Fruit fly (Drosophila melanogaster) whole organism, embryonic: ENCODE measurements around the gene CG17839.

Source experiments
- Antp ChIP-seq: fragments of 200-800 bp; sonication (Bioruptor generic); optimal IDR thresholded peaks from 3 replicates; lab custom pipeline; 2016; ENCODE audit warnings: missing biosample characterization, missing genetic modification characterization
- CG10209 ChIP-seq: fragments of 200-800 bp; sonication (Bioruptor generic); optimal IDR thresholded peaks from 3 replicates; lab custom pipeline; 2017; ENCODE audit warnings: missing biosample characterization, mild to moderate bottlenecking, missing genetic modification characterization, missing genetic modification reagents
- CG10366 ChIP-seq: fragments of 200-800 bp; sonication (Bioruptor generic); IDR thresholded peaks from 2 replicates; pipeline ENCODE4 v1.3.6; 2022; ENCODE audit warnings: missing biosample characterization, missing genetic modification characterization
- CG12659 ChIP-seq: fragments of 200-800 bp; sonication (Bioruptor generic); optimal IDR thresholded peaks from 3 replicates; lab custom pipeline; 2017; ENCODE audit warnings: mild to moderate bottlenecking, missing biosample characterization, missing genetic modification reagents, missing genetic modification characterization
- CG13424 ChIP-seq: fragments of 200-800 bp; sonication (Bioruptor generic); optimal IDR thresholded peaks from 2 replicates; lab custom pipeline; 2019; ENCODE audit warnings: missing biosample characterization, mild to moderate bottlenecking, missing genetic modification characterization, moderate library complexity
- CG13624 ChIP-seq: fragments of 200-800 bp; sonication (Bioruptor generic); optimal IDR thresholded peaks from 2 replicates; lab custom pipeline; 2016; ENCODE audit warnings: missing biosample characterization, missing genetic modification characterization
- CG15479 ChIP-seq: fragments of 200-800 bp; sonication (Bioruptor generic); optimal IDR thresholded peaks from 3 replicates; lab custom pipeline; 2019; ENCODE audit warnings: missing biosample characterization, mild to moderate bottlenecking, missing genetic modification characterization, moderate library complexity
- CG16813 ChIP-seq: fragments of 200-800 bp; sonication (Bioruptor generic); IDR thresholded peaks from 3 replicates; pipeline ENCODE4 v1.3.6; 2022; ENCODE audit warnings: missing biosample characterization, missing genetic modification characterization; ENCODE audit not compliant: partially characterized antibody
- CG16815 ChIP-seq: fragments of 200-800 bp; sonication (Bioruptor generic); optimal IDR thresholded peaks from 3 replicates; lab custom pipeline; 2017; ENCODE audit warnings: missing biosample characterization, mild to moderate bottlenecking, missing genetic modification characterization
- CG17186 ChIP-seq: fragments of 200-800 bp; sonication (Bioruptor generic); optimal IDR thresholded peaks from 3 replicates; lab custom pipeline; 2017; ENCODE audit warnings: missing biosample characterization, missing genetic modification reagents, missing genetic modification characterization
- CG17361 ChIP-seq: fragments of 200-800 bp; sonication (Bioruptor generic); IDR thresholded peaks from 3 replicates; pipeline ENCODE4 v1.3.6; 2022; ENCODE audit warnings: missing biosample characterization, missing genetic modification characterization
- CG17385 ChIP-seq: fragments of 200-800 bp; sonication (Bioruptor generic); optimal IDR thresholded peaks from 3 replicates; lab custom pipeline; 2018; ENCODE audit warnings: missing biosample characterization, mild to moderate bottlenecking, missing genetic modification characterization
- CG34376 ChIP-seq: fragments of 200-800 bp; sonication (Bioruptor generic); optimal IDR thresholded peaks from 2 replicates; lab custom pipeline; 2018; ENCODE audit warnings: missing biosample characterization, mild to moderate bottlenecking, missing genetic modification characterization
- CG4282 ChIP-seq: fragments of 200-800 bp; sonication (Bioruptor generic); optimal IDR thresholded peaks from 2 replicates; lab custom pipeline; 2016; ENCODE audit warnings: missing biosample characterization, missing genetic modification characterization
- CG4328 ChIP-seq: fragments of 200-800 bp; sonication (Bioruptor generic); optimal IDR thresholded peaks from 3 replicates; lab custom pipeline; 2017; ENCODE audit warnings: missing biosample characterization, missing genetic modification reagents, missing genetic modification characterization
- CG6272 ChIP-seq: fragments of 200-800 bp; sonication (Bioruptor generic); IDR thresholded peaks from 2 replicates; pipeline ENCODE4 v1.3.6; 2022; ENCODE audit warnings: missing biosample characterization, missing genetic modification characterization
- CG7357 ChIP-seq: fragments of 200-800 bp; sonication (Bioruptor generic); IDR thresholded peaks from 3 replicates; pipeline ENCODE4 v1.3.6; 2022; ENCODE audit warnings: missing biosample characterization, missing genetic modification characterization
- CG7745 ChIP-seq: fragments of 200-800 bp; sonication (Bioruptor generic); optimal IDR thresholded peaks from 2 replicates; lab custom pipeline; 2018; ENCODE audit warnings: missing biosample characterization, mild to moderate bottlenecking, missing genetic modification characterization, moderate library complexity
- CG8944 ChIP-seq: fragments of 200-800 bp; sonication (Bioruptor generic); optimal IDR thresholded peaks from 3 replicates; lab custom pipeline; 2016; ENCODE audit warnings: missing biosample characterization, missing genetic modification characterization
- CkIIα-i1 ChIP-seq: fragments of 200-800 bp; sonication (Bioruptor generic); IDR thresholded peaks from 2 replicates; pipeline ENCODE4 v1.3.6; 2022; ENCODE audit warnings: missing biosample characterization, missing genetic modification characterization
- D ChIP-seq, 2 experiments: fragments of 200-800 bp in 1 of 2; fragments of >200 bp in 1 of 2; sonication (Bioruptor generic) in 1 of 2; optimal IDR thresholded peaks; 2 replicates in 1 of 2; 3 replicates in 1 of 2; lab custom pipeline; 2017; ENCODE audit warnings: mild to moderate bottlenecking in 1 of 2, missing biosample characterization in 1 of 2, missing genetic modification characterization in 1 of 2, missing genetic modification reagents in 1 of 2
- D19B ChIP-seq: fragments of 200-800 bp; sonication (Bioruptor generic); optimal IDR thresholded peaks from 2 replicates; lab custom pipeline; 2017; ENCODE audit warnings: missing biosample characterization, mild to moderate bottlenecking, missing genetic modification characterization
- Dad ChIP-seq: fragments of 200-800 bp; sonication (Bioruptor generic); optimal IDR thresholded peaks from 3 replicates; lab custom pipeline; 2016; ENCODE audit warnings: missing biosample characterization, missing genetic modification characterization
- GATAe ChIP-seq: fragments of 200-800 bp; sonication (Bioruptor generic); conservative IDR thresholded peaks from 2 replicates; pipeline ENCODE4 v1.3.6; 2022; ENCODE audit warnings: missing biosample characterization, missing genetic modification characterization
- HLH3B ChIP-seq: fragments of 200-800 bp; sonication (Bioruptor generic); IDR thresholded peaks from 2 replicates; pipeline ENCODE4 v1.3.6; 2022; ENCODE audit warnings: missing biosample characterization, missing genetic modification characterization
- Hmx ChIP-seq: fragments of 200-800 bp; sonication (Bioruptor generic); optimal IDR thresholded peaks from 2 replicates; lab custom pipeline; 2016; ENCODE audit warnings: missing biosample characterization, missing genetic modification characterization
- Hr78 ChIP-seq, 2 experiments: fragments of 200-800 bp in 1 of 2; fragments of >200 bp in 1 of 2; sonication (Bioruptor generic) in 1 of 2; optimal IDR thresholded peaks; 2 replicates each; lab custom pipeline; 2017 to 2019; ENCODE audit warnings: missing biosample characterization in 2 of 2, missing genetic modification characterization in 2 of 2, mild to moderate bottlenecking in 1 of 2, moderate library complexity in 1 of 2
- Ptx1 ChIP-seq: fragments of 200-800 bp; sonication (Bioruptor generic); IDR thresholded peaks from 2 replicates; pipeline ENCODE4 v1.3.6; 2022; ENCODE audit warnings: missing biosample characterization, missing genetic modification characterization
- Xrp1 ChIP-seq: fragments of 200-800 bp; sonication (Bioruptor generic); IDR thresholded peaks from 2 replicates; pipeline ENCODE4 v1.3.6; 2022; ENCODE audit warnings: missing biosample characterization, missing genetic modification characterization
- ash1 ChIP-seq: fragments of 200-800 bp; sonication (Bioruptor generic); optimal IDR thresholded peaks from 2 replicates; lab custom pipeline; 2018; ENCODE audit warnings: missing biosample characterization, mild to moderate bottlenecking, missing genetic modification characterization
- bsh ChIP-seq, 2 experiments: fragments of 200-800 bp; sonication (Bioruptor generic); optimal IDR thresholded peaks; 2 replicates each; lab custom pipeline; 2017 to 2018; ENCODE audit warnings: mild to moderate bottlenecking in 2 of 2, missing biosample characterization in 2 of 2, missing genetic modification characterization in 2 of 2, moderate library complexity in 1 of 2
- caup ChIP-seq: fragments of 200-800 bp; sonication (Bioruptor generic); optimal IDR thresholded peaks from 3 replicates; lab custom pipeline; 2017; ENCODE audit warnings: missing biosample characterization, mild to moderate bottlenecking, missing genetic modification characterization, moderate library complexity; ENCODE audit not compliant: severe bottlenecking
- cg ChIP-seq: fragments of 200-800 bp; sonication (Bioruptor generic); optimal IDR thresholded peaks from 3 replicates; lab custom pipeline; 2019; ENCODE audit warnings: missing biosample characterization, mild to moderate bottlenecking, missing genetic modification characterization, moderate library complexity
- croc ChIP-seq: fragments of 200-800 bp; sonication (Bioruptor generic); conservative IDR thresholded peaks from 3 replicates; pipeline ENCODE4 v1.3.6; 2022; ENCODE audit warnings: missing biosample characterization, missing genetic modification characterization
- da ChIP-seq: fragments of 200-800 bp; sonication (Bioruptor generic); optimal IDR thresholded peaks from 2 replicates; lab custom pipeline; 2016; ENCODE audit warnings: missing biosample characterization, missing genetic modification characterization
- dati ChIP-seq: fragments of 200-800 bp; sonication (Bioruptor generic); IDR thresholded peaks from 2 replicates; pipeline ENCODE4 v1.3.6; 2022; ENCODE audit warnings: missing biosample characterization, missing genetic modification characterization
- gfzf ChIP-seq: fragments of 200-800 bp; sonication (Bioruptor generic); optimal IDR thresholded peaks from 2 replicates; lab custom pipeline; 2016; ENCODE audit warnings: missing biosample characterization, mild to moderate bottlenecking, missing genetic modification characterization, moderate library complexity
- grau ChIP-seq: fragments of 200-800 bp; optimal IDR thresholded peaks from 3 replicates; lab custom pipeline; 2019; ENCODE audit warnings: missing biosample characterization, mild to moderate bottlenecking, missing genetic modification characterization, moderate library complexity
- insv ChIP-seq, 2 experiments: fragments of 200-800 bp; sonication (Bioruptor generic); optimal IDR thresholded peaks; 3 replicates each; lab custom pipeline; 2016 to 2018; ENCODE audit warnings: missing biosample characterization in 2 of 2, missing genetic modification characterization in 2 of 2
- oc ChIP-seq: fragments of 200-800 bp; sonication (Bioruptor generic); optimal IDR thresholded peaks from 2 replicates; lab custom pipeline; 2018; ENCODE audit warnings: missing biosample characterization, mild to moderate bottlenecking, missing genetic modification characterization, moderate library complexity
- row ChIP-seq: fragments of 200-800 bp; sonication (Bioruptor generic); IDR thresholded peaks from 3 replicates; pipeline ENCODE4 v1.3.6; 2022; ENCODE audit warnings: missing biosample characterization, missing genetic modification characterization
- seq ChIP-seq: fragments of 200-800 bp; sonication (Bioruptor generic); IDR thresholded peaks from 2 replicates; pipeline ENCODE4 v1.3.6; 2022; ENCODE audit warnings: missing biosample characterization, missing genetic modification characterization
- sna ChIP-seq: fragments of 200-800 bp; sonication (Bioruptor generic); IDR thresholded peaks from 2 replicates; pipeline ENCODE4 v1.3.6; 2022; ENCODE audit warnings: missing biosample characterization, missing genetic modification characterization; ENCODE audit not compliant: partially characterized antibody
- tin ChIP-seq: fragments of 200-800 bp; sonication (Bioruptor generic); optimal IDR thresholded peaks from 3 replicates; lab custom pipeline; 2016; ENCODE audit warnings: missing biosample characterization, missing genetic modification characterization
- tll ChIP-seq, 2 experiments: fragments of 200-800 bp in 1 of 2; fragments of >200 bp in 1 of 2; sonication (Bioruptor generic) in 1 of 2; optimal IDR thresholded peaks; 2 replicates each; lab custom pipeline; 2017 to 2019; ENCODE audit warnings: missing biosample characterization in 2 of 2, missing genetic modification characterization in 2 of 2, mild to moderate bottlenecking in 1 of 2, moderate library complexity in 1 of 2
- toy ChIP-seq: fragments of 200-800 bp; sonication (Bioruptor generic); IDR thresholded peaks from 2 replicates; pipeline ENCODE4 v1.3.6; 2022; ENCODE audit warnings: missing biosample characterization, missing genetic modification characterization
- unpg ChIP-seq: fragments of 200-800 bp; sonication (Bioruptor generic); optimal IDR thresholded peaks from 3 replicates; lab custom pipeline; 2018; ENCODE audit warnings: missing biosample characterization, mild to moderate bottlenecking, missing genetic modification characterization, moderate library complexity

CG17839 gene

DNA sequence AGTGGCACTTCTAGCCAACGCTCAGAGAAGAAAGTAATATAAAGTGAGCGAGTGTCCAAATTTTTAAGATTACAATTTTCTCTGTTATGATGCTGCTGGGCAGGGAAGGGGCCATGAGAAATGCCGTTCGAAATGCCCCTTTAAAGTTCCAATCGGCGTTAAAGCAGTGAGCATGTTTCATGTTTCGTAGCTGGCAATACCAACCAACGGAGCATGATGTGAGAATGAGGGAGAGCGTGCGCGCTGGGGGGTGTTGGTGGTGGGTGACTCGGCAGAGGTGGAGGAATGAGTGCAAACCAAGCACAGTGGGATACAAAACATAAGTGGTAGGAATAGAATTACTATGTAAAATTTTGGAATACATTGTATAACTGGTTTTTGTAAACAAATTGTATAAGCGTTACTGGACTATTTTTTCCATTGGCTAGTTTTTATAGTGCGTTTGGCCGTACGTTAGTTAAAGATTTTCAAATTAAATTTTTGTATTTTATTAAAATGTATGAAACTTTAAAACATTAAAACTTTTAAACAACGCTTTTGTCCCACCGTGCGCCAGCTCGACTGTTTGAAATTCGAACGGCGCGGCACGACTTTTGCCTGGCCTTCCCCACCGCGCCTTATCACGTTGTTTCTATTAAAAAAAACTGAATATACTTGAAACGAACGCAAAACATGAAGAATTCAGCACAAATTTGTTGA, 45.7 kb upstream of the CG17839 start (continued):
- TF ChIP-seq Antp (GFP tag; lab: Kevin White, UChicago) (peak; percentile 98), Xrp1 (GFP tag; lab: Robert Waterston, UW) (peak; percentile 100), CG8944 (GFP tag; lab: Kevin White, UChicago) (peak; percentile 98), GATAe (peak; percentile 99), CG34376 (peak; percentile 100), unpg (peak; percentile 100), HLH3B (GFP tag; lab: Robert Waterston, UW) (peak; percentile 99), CG4282 (peak; percentile 97), caup (GFP tag; lab: Kevin White, UChicago) (peak; percentile 100), CG16815 (GFP tag; lab: Kevin White, UChicago) (peak; percentile 100), Ptx1 (GFP tag; lab: Robert Waterston, UW) (peak; percentile 100), cg (peak; percentile 29), da (peak; percentile 98), CG7357 (GFP tag; lab: Robert Waterston, UW) (peak; percentile 99), Hr78 (GFP tag; optimal IDR thresholded peaks at IDR 0.05; lab: Kevin White, UChicago) (peak in 1 of 2 experiments; percentile 98), row (GFP tag; lab: Robert Waterston, UW) (peak; percentile 100), CG15479 (GFP tag; lab: Kevin White, UChicago) (peak; percentile 84), CG10209 (GFP tag; lab: Kevin White, UChicago) (peak; percentile 100), Hmx (GFP tag; lab: Kevin White, UChicago) (peak; percentile 98), CkIIα-i1 (GFP tag; lab: Robert Waterston, UW) (peak; percentile 98), CG7745 (tag; lab: Kevin White, UChicago) (peak; percentile 87), D (optimal IDR thresholded peaks at IDR 0.05; lab: Kevin White, UChicago) (no peak), D (GFP tag; optimal IDR thresholded peaks at IDR 0.05; lab: Kevin White, UChicago) (peak; percentile 100), croc (GFP tag; lab: Robert Waterston, UW) (peak; percentile 99), ash1 (GFP tag; lab: Kevin White, UChicago) (peak; percentile 95), CG6272 (GFP tag; lab: Robert Waterston, UW) (peak; percentile 99), CG4328 (GFP tag; lab: Kevin White, UChicago) (peak; percentile 100), grau (tag; lab: Kevin White, UChicago) (peak; percentile 100), bsh (GFP tag; optimal IDR thresholded peaks at IDR 0.05; lab: Kevin White, UChicago) (peak; percentile 99 to 100), Dad (GFP tag; lab: Kevin White, UChicago) (peak; percentile 99), tin (GFP tag; lab: Kevin White, UChicago) (peak; percentile 100), toy (GFP tag; lab: Robert Waterston, UW) (peak; percentile 99), gfzf (GFP tag; lab: Kevin White, UChicago) (peak; percentile 28), CG13624 (GFP tag; lab: Kevin White, UChicago) (peak; percentile 99), CG17361 (GFP tag; lab: Robert Waterston, UW) (peak; percentile 100), D19B (peak; percentile 99), sna (peak; percentile 49; the same call in 1 of the 2 replicates), CG13424 (tag; lab: Kevin White, UChicago) (peak; percentile 100), insv (GFP tag; optimal IDR thresholded peaks at IDR 0.05; lab: Kevin White, UChicago) (peak; percentile 69 to 91), CG10366 (peak; percentile 99), CG17385 (peak; percentile 100), tll (GFP tag; optimal IDR thresholded peaks at IDR 0.05; lab: Kevin White, UChicago) (peak in 1 of 2 experiments; percentile 81), oc (tag; lab: Kevin White, UChicago) (peak; percentile 100), seq (peak; percentile 100), CG16813 (GFP tag; lab: Robert Waterston, UW) (peak; percentile 52; the same call in 1 of the 3 replicates), CG12659 (GFP tag; lab: Kevin White, UChicago) (peak; percentile 100), CG17186 (GFP tag; lab: Kevin White, UChicago) (peak; percentile 95), dati (peak; percentile 98)
